Comparison of ENCODE assay signal across 5 fruit fly cellular contexts in genomic region chr3L:1320230-1320930, dm6.
A peak's percentile ranks its signal among the peaks of the same experiment; 100 is the strongest.
TF ChIP-seq lines count a peak whose summit lies in the region.

No protein-coding gene starts in this region.

- no peak for TF ChIP-seq CTCF in whole organism, embryonic (GFP tag; optimal IDR thresholded peaks at IDR 0.05; lab: Kevin White, UChicago)

TF ChIP-seq in whole organism, adult, 20 proteins besides CTCF, POLR2A, EP300 and RAD21:
- no peak for TF ChIP-seq Mnt (GFP tag; optimal IDR thresholded peaks at IDR 0.05; lab: Kevin White, UChicago)
- peak; percentile 54 for TF ChIP-seq bab1 (GFP tag; optimal IDR thresholded peaks at IDR 0.05; lab: Kevin White, UChicago)
- peak; percentile 53 for TF ChIP-seq CG14711 (tag; optimal IDR thresholded peaks at IDR 0.05; lab: Kevin White, UChicago)
- TF ChIP-seq Crg-1 (GFP tag; optimal IDR thresholded peaks at IDR 0.05; lab: Kevin White, UChicago): no peak
- TF ChIP-seq pad (GFP tag; optimal IDR thresholded peaks at IDR 0.05; lab: Kevin White, UChicago): peak; percentile 41
- no peak for TF ChIP-seq CG7045 (GFP tag; optimal IDR thresholded peaks at IDR 0.05; lab: Kevin White, UChicago)
- peak; percentile 41 for TF ChIP-seq CG7101 (tag; optimal IDR thresholded peaks at IDR 0.05; lab: Kevin White, UChicago)

TF ChIP-seq in whole organism, embryonic, 481 proteins besides CTCF, POLR2A, EP300 and RAD21 (continues in another document):
- TF ChIP-seq Aef1 (GFP tag; IDR thresholded peaks at IDR 0.05; lab: Robert Waterston, UW) (peak; percentile 20; the same call in 1 of the 3 replicates), Gug (GFP tag; IDR thresholded peaks at IDR 0.05; lab: Robert Waterston, UW) (0 out of 4 replicates have a peak, but pooled peaks have one; percentile 2), lab (GFP tag; optimal IDR thresholded peaks at IDR 0.05; lab: Kevin White, UChicago) (peak; percentile 57), Hr51 (GFP tag; optimal IDR thresholded peaks at IDR 0.05; lab: Kevin White, UChicago) (peak in 1 of 2 experiments; percentile 26), insv (GFP tag; optimal IDR thresholded peaks at IDR 0.05; lab: Kevin White, UChicago) (no peak), Asciz (GFP tag; optimal IDR thresholded peaks at IDR 0.05; lab: Kevin White, UChicago) (no peak), fd96Cb (tag; optimal IDR thresholded peaks at IDR 0.05; lab: Kevin White, UChicago) (peak; percentile 17), CG2712 (tag; optimal IDR thresholded peaks at IDR 0.05; lab: Kevin White, UChicago) (peak; percentile 2), D19B (GFP tag; optimal IDR thresholded peaks at IDR 0.05; lab: Kevin White, UChicago) (no peak), CG9932 (GFP tag; IDR thresholded peaks at IDR 0.05; lab: Robert Waterston, UW) (0 out of 2 replicates have a peak, but pooled peaks have one; percentile 31), CG30403 (GFP tag; optimal IDR thresholded peaks at IDR 0.05; lab: Kevin White, UChicago) (peak; percentile 28), CG11085 (GFP tag; IDR thresholded peaks at IDR 0.05; lab: Robert Waterston, UW) (no peak), Oli (tag; optimal IDR thresholded peaks at IDR 0.05; lab: Kevin White, UChicago) (peak; percentile 28), grn (GFP tag; optimal IDR thresholded peaks at IDR 0.05; lab: Kevin White, UChicago) (peak; percentile 85), CG17385 (GFP tag; optimal IDR thresholded peaks at IDR 0.05; lab: Kevin White, UChicago) (peak; percentile 12), CG14860 (GFP tag; IDR thresholded peaks at IDR 0.05; lab: Robert Waterston, UW; ENCODE audit: partially characterized antibody) (no peak), gcm2 (GFP tag; optimal IDR thresholded peaks at IDR 0.05; lab: Kevin White, UChicago) (no peak), CG13123 (GFP tag; optimal IDR thresholded peaks at IDR 0.05; lab: Kevin White, UChicago) (no peak), lmd (GFP tag; IDR thresholded peaks at IDR 0.05; lab: Robert Waterston, UW) (no peak), ind (GFP tag; optimal IDR thresholded peaks at IDR 0.05; lab: Kevin White, UChicago) (peak; percentile 15)

TF ChIP-seq in whole organism, prepupa, 60 proteins besides CTCF, POLR2A, EP300 and RAD21 (continues in another document):
- peak; percentile 28; the same call in 1 of the 2 replicates for TF ChIP-seq Gug (GFP tag; IDR thresholded peaks at IDR 0.05; lab: Robert Waterston, UW)
- TF ChIP-seq CG11902 (GFP tag; optimal IDR thresholded peaks at IDR 0.05; lab: Kevin White, UChicago): peak; percentile 33
- TF ChIP-seq vri (GFP tag; optimal IDR thresholded peaks at IDR 0.05; lab: Kevin White, UChicago): peak; percentile 57
- TF ChIP-seq fkh (GFP tag; optimal IDR thresholded peaks at IDR 0.05; lab: Kevin White, UChicago): no peak
- no peak for TF ChIP-seq CG9139 (GFP tag; optimal IDR thresholded peaks at IDR 0.05; lab: Kevin White, UChicago)
- peak; percentile 16 for TF ChIP-seq CG6276 (GFP tag; optimal IDR thresholded peaks at IDR 0.05; lab: Kevin White, UChicago)
- no peak for TF ChIP-seq CG7368 (GFP tag; optimal IDR thresholded peaks at IDR 0.05; lab: Kevin White, UChicago)
- peak; percentile 51 for TF ChIP-seq esn (GFP tag; optimal IDR thresholded peaks at IDR 0.05; lab: Kevin White, UChicago)
- TF ChIP-seq CG6163 (GFP tag; IDR thresholded peaks at IDR 0.05; lab: Robert Waterston, UW): peak; percentile 35; the same call in 1 of the 3 replicates
- TF ChIP-seq salr (GFP tag; optimal IDR thresholded peaks at IDR 0.05; lab: Kevin White, UChicago): peak in 1 of 2 experiments; percentile 26
- peak; percentile 60 for TF ChIP-seq Ets96B (tag; optimal IDR thresholded peaks at IDR 0.05; lab: Kevin White, UChicago)
- TF ChIP-seq CG1621 (tag; optimal IDR thresholded peaks at IDR 0.05; lab: Kevin White, UChicago): peak; percentile 19
- peak; percentile 27; the same call in 1 of the 3 replicates for TF ChIP-seq CG8119 (GFP tag; IDR thresholded peaks at IDR 0.05; lab: Robert Waterston, UW)
- no peak for TF ChIP-seq Lpt (GFP tag; optimal IDR thresholded peaks at IDR 0.05; lab: Kevin White, UChicago)
- peak; percentile 90 for TF ChIP-seq Eip78C (GFP tag; lab: Kevin White, UChicago)
- peak; percentile 55 for TF ChIP-seq achi (GFP tag; optimal IDR thresholded peaks at IDR 0.05; lab: Kevin White, UChicago)
- peak; percentile 17 for TF ChIP-seq CG3032 (tag; optimal IDR thresholded peaks at IDR 0.05; lab: Kevin White, UChicago)
- TF ChIP-seq fd59A (GFP tag; optimal IDR thresholded peaks at IDR 0.05; lab: Kevin White, UChicago): peak; percentile 48
- peak; percentile 60 for TF ChIP-seq pdm3 (GFP tag; optimal IDR thresholded peaks at IDR 0.05; lab: Kevin White, UChicago)
- peak; percentile 31 for TF ChIP-seq CG11762 (GFP tag; optimal IDR thresholded peaks at IDR 0.05; lab: Kevin White, UChicago; ENCODE audit: insufficient read depth)
- peak; percentile 26; the same call in 1 of the 3 replicates for TF ChIP-seq eg (GFP tag; IDR thresholded peaks at IDR 0.05; lab: Robert Waterston, UW)

TF ChIP-seq in whole organism, pupa, 21 proteins besides CTCF, POLR2A, EP300 and RAD21:
- TF ChIP-seq Snoo (tag; optimal IDR thresholded peaks at IDR 0.05; lab: Kevin White, UChicago) (peak; percentile 37), CG12605 (GFP tag; IDR thresholded peaks at IDR 0.05; lab: Robert Waterston, UW) (no peak), CG9948 (tag; optimal IDR thresholded peaks at IDR 0.05; lab: Kevin White, UChicago) (peak; percentile 30), CG8301 (tag; optimal IDR thresholded peaks at IDR 0.05; lab: Kevin White, UChicago) (peak; percentile 13), fd96Ca (GFP tag; IDR thresholded peaks at IDR 0.05; lab: Robert Waterston, UW) (peak; percentile 59; the same call in 2 of the 3 replicates), Pif1A (GFP tag; optimal IDR thresholded peaks at IDR 0.05; lab: Kevin White, UChicago) (peak; percentile 63), CG34367 (tag; optimal IDR thresholded peaks at IDR 0.05; lab: Kevin White, UChicago) (peak; percentile 12), CG32121 (GFP tag; IDR thresholded peaks at IDR 0.05; lab: Robert Waterston, UW) (no peak), CG15710 (tag; optimal IDR thresholded peaks at IDR 0.05; lab: Kevin White, UChicago) (peak; percentile 38), CG13204 (GFP tag; optimal IDR thresholded peaks at IDR 0.05; lab: Kevin White, UChicago) (no peak), Pif1B (GFP tag; optimal IDR thresholded peaks at IDR 0.05; lab: Kevin White, UChicago) (peak; percentile 38), CG17806 (tag; optimal IDR thresholded peaks at IDR 0.05; lab: Kevin White, UChicago) (peak; percentile 46), EcR (GFP tag; optimal IDR thresholded peaks at IDR 0.05; lab: Kevin White, UChicago) (no peak), CG14655 (GFP tag; optimal IDR thresholded peaks at IDR 0.05; lab: Kevin White, UChicago) (peak; percentile 58), CG8159 (tag; optimal IDR thresholded peaks at IDR 0.05; lab: Kevin White, UChicago) (peak; percentile 72), D1 (tag; optimal IDR thresholded peaks at IDR 0.05; lab: Kevin White, UChicago) (no peak)

TF ChIP-seq in whole organism, wandering third instar larva, 38 proteins besides CTCF, POLR2A, EP300 and RAD21:
- TF ChIP-seq Sp1 (GFP tag; optimal IDR thresholded peaks at IDR 0.05; lab: Kevin White, UChicago): no peak
- no peak for TF ChIP-seq OdsH (GFP tag; optimal IDR thresholded peaks at IDR 0.05; lab: Kevin White, UChicago)
- TF ChIP-seq ey (GFP tag; optimal IDR thresholded peaks at IDR 0.05; lab: Kevin White, UChicago): peak; percentile 52
- peak in 1 of 2 experiments; percentile 55 for TF ChIP-seq foxo (GFP tag; optimal IDR thresholded peaks at IDR 0.05; lab: Kevin White, UChicago)
- TF ChIP-seq Hr83 (GFP tag; optimal IDR thresholded peaks at IDR 0.05; lab: Kevin White, UChicago; ENCODE audit: poor library complexity, severe bottlenecking): no peak
- peak; percentile 5 for TF ChIP-seq Hr78 (GFP tag; optimal IDR thresholded peaks at IDR 0.05; lab: Kevin White, UChicago)
- TF ChIP-seq CrebA (GFP tag; optimal IDR thresholded peaks at IDR 0.05; lab: Kevin White, UChicago; ENCODE audit: borderline replicate concordance): no peak
- no peak for TF ChIP-seq Dif (GFP tag; optimal IDR thresholded peaks at IDR 0.05; lab: Kevin White, UChicago; ENCODE audit: partially characterized antibody)
- no peak for TF ChIP-seq Hnf4 (GFP tag; optimal IDR thresholded peaks at IDR 0.05; lab: Kevin White, UChicago)
- peak; percentile 39 for TF ChIP-seq h (GFP tag; optimal IDR thresholded peaks at IDR 0.05; lab: Kevin White, UChicago)
- TF ChIP-seq N (GFP tag; optimal IDR thresholded peaks at IDR 0.05; lab: Kevin White, UChicago): no peak
- TF ChIP-seq brk (GFP tag; optimal IDR thresholded peaks at IDR 0.05; lab: Kevin White, UChicago): no peak
- no peak for TF ChIP-seq lola (GFP tag; optimal IDR thresholded peaks at IDR 0.05; lab: Kevin White, UChicago)
- TF ChIP-seq rgr (GFP tag; optimal IDR thresholded peaks at IDR 0.05; lab: Kevin White, UChicago): peak; percentile 19
- TF ChIP-seq br (GFP tag; optimal IDR thresholded peaks at IDR 0.05; lab: Kevin White, UChicago): peak; percentile 20
- no peak for TF ChIP-seq tai (GFP tag; optimal IDR thresholded peaks at IDR 0.05; lab: Kevin White, UChicago)
- TF ChIP-seq fru (GFP tag; optimal IDR thresholded peaks at IDR 0.05; lab: Kevin White, UChicago): peak; percentile 30
- no peak for TF ChIP-seq woc (GFP tag; optimal IDR thresholded peaks at IDR 0.05; lab: Kevin White, UChicago)
- TF ChIP-seq HLH106 (tag; optimal IDR thresholded peaks at IDR 0.05; lab: Kevin White, UChicago): peak; percentile 6
- TF ChIP-seq CG32264 (GFP tag; optimal IDR thresholded peaks at IDR 0.05; lab: Kevin White, UChicago): no peak
- TF ChIP-seq Mio (GFP tag; optimal IDR thresholded peaks at IDR 0.05; lab: Kevin White, UChicago): no peak
TF ChIP-seq in whole organism, wandering third instar larva: peak in this region for 8.
